Worm (Caenorhabditis elegans) whole organism, late embryonic: ENCODE measurements around the gene ugt-47.
A peak's percentile ranks its signal among the peaks of the same experiment; 100 is the strongest.

Experiments
- C08G9.2 ChIP-seq: sonication (generic microtip); optimal IDR thresholded peaks from 2 replicates; lab custom pipeline; 2016; ENCODE audit warnings: mild to moderate bottlenecking, missing genetic modification characterization, moderate library complexity, missing compliant biosample characterization
- C38D4.7 ChIP-seq: fragments of 200-800 bp; sonication (Bioruptor generic); optimal IDR thresholded peaks from 2 replicates; lab custom pipeline; 2018; ENCODE audit warnings: mild to moderate bottlenecking, missing genetic modification characterization, moderate library complexity, missing compliant biosample characterization
- Y22D7AL.16 ChIP-seq: sonication (generic microtip); optimal IDR thresholded peaks from 2 replicates; lab custom pipeline; 2016; ENCODE audit warnings: missing genetic modification characterization, missing compliant biosample characterization
- ama-1 ChIP-seq: fragments of 150-350 bp; optimal IDR thresholded peaks from 2 replicates; lab custom pipeline; 2014
- ceh-14 ChIP-seq: sonication (generic microtip); optimal IDR thresholded peaks from 2 replicates; lab custom pipeline; 2016; ENCODE audit warnings: missing genotype, missing genetic modification characterization, missing compliant biosample characterization
- ceh-18 ChIP-seq: sonication (generic microtip); optimal IDR thresholded peaks from 2 replicates; lab custom pipeline; 2016; ENCODE audit warnings: missing genetic modification characterization, missing compliant biosample characterization
- ceh-19 ChIP-seq: fragments of 200-800 bp; sonication (Bioruptor generic); optimal IDR thresholded peaks from 2 replicates; lab custom pipeline; 2018; ENCODE audit warnings: mild to moderate bottlenecking, missing genetic modification characterization, missing compliant biosample characterization
- ceh-2 ChIP-seq: sonication (generic microtip); optimal IDR thresholded peaks from 2 replicates; lab custom pipeline; 2016; ENCODE audit warnings: missing genotype, missing genetic modification characterization, missing compliant biosample characterization
- ceh-22 ChIP-seq: sonication (generic microtip); optimal IDR thresholded peaks from 2 replicates; lab custom pipeline; 2017; ENCODE audit warnings: missing biosample characterization, missing genetic modification characterization
- ceh-34 ChIP-seq: sonication (generic microtip); optimal IDR thresholded peaks from 2 replicates; lab custom pipeline; 2016; ENCODE audit warnings: mild to moderate bottlenecking, missing genetic modification characterization, missing compliant biosample characterization
- ceh-9 ChIP-seq: sonication (generic microtip); optimal IDR thresholded peaks from 2 replicates; lab custom pipeline; 2016; ENCODE audit warnings: mild to moderate bottlenecking, missing genetic modification characterization, inconsistent platforms, missing compliant biosample characterization
- dve-1 ChIP-seq: sonication (generic microtip); optimal IDR thresholded peaks from 2 replicates; lab custom pipeline; 2017; ENCODE audit warnings: antibody characterized with exemption, mild to moderate bottlenecking, missing genetic modification characterization, missing compliant biosample characterization
- elt-2 ChIP-seq: sonication (generic microtip); optimal IDR thresholded peaks from 2 replicates; lab custom pipeline; 2016; ENCODE audit warnings: missing genetic modification reagents, missing genetic modification characterization, missing compliant biosample characterization
- elt-4 ChIP-seq: sonication (generic microtip); optimal IDR thresholded peaks from 2 replicates; lab custom pipeline; 2016; ENCODE audit warnings: missing genetic modification characterization, missing compliant biosample characterization
- eyg-1 ChIP-seq: sonication (generic microtip); optimal IDR thresholded peaks from 2 replicates; lab custom pipeline; 2016; ENCODE audit warnings: missing genotype, missing genetic modification characterization, missing compliant biosample characterization
- fax-1 ChIP-seq: sonication (generic microtip); optimal IDR thresholded peaks from 2 replicates; lab custom pipeline; 2016; ENCODE audit warnings: missing genotype, missing genetic modification characterization, missing compliant biosample characterization
- hlh-30 ChIP-seq: sonication (generic microtip); optimal IDR thresholded peaks from 2 replicates; lab custom pipeline; 2017; ENCODE audit warnings: antibody characterized with exemption, missing genetic modification characterization, missing compliant biosample characterization; ENCODE audit not compliant: insufficient read depth
- madf-2 ChIP-seq: sonication (generic microtip); optimal IDR thresholded peaks from 2 replicates; lab custom pipeline; 2017; ENCODE audit warnings: missing genetic modification characterization, missing compliant biosample characterization
- mec-3 ChIP-seq: sonication (generic microtip); optimal IDR thresholded peaks from 2 replicates; lab custom pipeline; 2016; ENCODE audit warnings: borderline replicate concordance, missing genetic modification characterization, missing compliant biosample characterization
- nhr-11 ChIP-seq: fragments of 150-350 bp; optimal IDR thresholded peaks from 2 replicates; lab custom pipeline; 2014; ENCODE audit warnings: missing biosample characterization, missing genetic modification characterization
- npax-4 ChIP-seq: sonication (generic microtip); optimal IDR thresholded peaks from 2 replicates; lab custom pipeline; 2016; ENCODE audit warnings: missing genetic modification characterization, missing compliant biosample characterization
- pha-2 ChIP-seq: sonication (generic microtip); optimal IDR thresholded peaks from 2 replicates; lab custom pipeline; 2017; ENCODE audit warnings: mild to moderate bottlenecking, missing genetic modification characterization, missing compliant biosample characterization
- pqm-1 ChIP-seq: sonication (generic microtip); optimal IDR thresholded peaks from 2 replicates; lab custom pipeline; 2016; ENCODE audit warnings: missing genetic modification characterization, missing compliant biosample characterization
- sox-2 ChIP-seq: fragments of 200-800 bp; sonication (Bioruptor generic); IDR thresholded peaks from 2 replicates; pipeline ENCODE4 v1.3.6; 2022; ENCODE audit warnings: missing genetic modification reagents, missing genetic modification characterization, missing compliant biosample characterization
- tbx-2 ChIP-seq: sonication (generic microtip); optimal IDR thresholded peaks from 2 replicates; lab custom pipeline; 2016; ENCODE audit warnings: missing genetic modification characterization, missing compliant biosample characterization
- unc-3 ChIP-seq, 2 experiments: fragments of 200-800 bp in 1 of 2; sonication (Bioruptor generic) in 1 of 2; sonication (generic microtip) in 1 of 2; conservative IDR thresholded peaks in 1 of 2; optimal IDR thresholded peaks in 1 of 2; 2 replicates each; pipeline versions ENCODE4 v1.3.6 to Lab custom; 2016 to 2022; ENCODE audit warnings: missing compliant biosample characterization in 2 of 2, missing genetic modification characterization in 2 of 2, missing genetic modification reagents in 1 of 2
- unc-42 ChIP-seq: sonication (generic microtip); optimal IDR thresholded peaks from 2 replicates; lab custom pipeline; 2016; ENCODE audit warnings: missing genotype, missing genetic modification characterization, missing compliant biosample characterization
- unc-86 ChIP-seq: sonication (generic microtip); optimal IDR thresholded peaks from 2 replicates; lab custom pipeline; 2016; ENCODE audit warnings: missing genetic modification characterization, missing compliant biosample characterization
- zip-5 ChIP-seq: sonication (generic microtip); optimal IDR thresholded peaks from 2 replicates; lab custom pipeline; 2016; ENCODE audit warnings: missing genetic modification characterization, missing compliant biosample characterization

Gene ugt-47

ce11 chrV:10098429-10098828 lies at the start of gene ugt-47:
Gene ugt-47, minus strand, starts transcription at chrV:10098597.
- TF ChIP-seq C38D4.7 (GFP tag; lab: Kevin White, UChicago) (no peak), npax-4 (tag; lab: Kevin White, UChicago) (no peak), dve-1 (tag; lab: Kevin White, UChicago) (no peak), tbx-2 (tag; lab: Kevin White, UChicago) (no peak), zip-5 (no peak), nhr-11 (tag; lab: Kevin White, UChicago) (no peak), C08G9.2 (no peak), mec-3 (tag; lab: Kevin White, UChicago) (no peak), unc-3 (GFP tag; conservative IDR thresholded peaks at IDR 0.05; lab: Robert Waterston, UW) (no peak), unc-3 (tag; optimal IDR thresholded peaks at IDR 0.05; lab: Kevin White, UChicago) (no peak)
- TF ChIP-seq, all 69 proteins: peak for 0

DNA sequence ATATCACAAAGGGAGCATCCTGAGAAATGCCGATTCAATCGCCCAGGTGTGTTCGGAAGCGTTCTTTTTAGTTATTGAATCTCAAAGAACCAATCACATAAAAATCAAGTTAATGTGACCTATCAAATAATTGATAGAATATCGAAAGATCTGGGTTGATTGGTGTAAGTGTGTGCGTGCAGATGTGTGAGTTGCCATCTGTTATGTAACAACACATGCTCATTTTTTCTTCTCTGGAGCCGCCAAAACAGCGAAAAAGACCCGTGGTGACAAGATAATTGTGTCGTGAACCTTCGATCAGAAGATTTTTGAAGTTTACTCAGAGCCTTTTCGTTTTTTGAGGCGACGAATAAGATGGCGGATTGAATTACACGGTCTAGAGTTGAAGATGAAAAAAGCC lies 48.4 kb upstream of the ugt-47 start:
- TF ChIP-seq sox-2 (GFP tag; lab: Robert Waterston, UW) (no peak), ceh-18 (tag; lab: Kevin White, UChicago) (peak; percentile 60), pha-2 (tag; lab: Kevin White, UChicago) (no peak)
- TF ChIP-seq, all 69 proteins: peak for 1

- TF ChIP-seq hlh-30 (no peak), tbx-2 (tag; lab: Kevin White, UChicago) (no peak), sox-2 (GFP tag; lab: Robert Waterston, UW) (no peak), ceh-14 (no peak), madf-2 (tag; lab: Kevin White, UChicago) (no peak), ceh-9 (tag; lab: Kevin White, UChicago) (no peak), elt-4 (tag; lab: Kevin White, UChicago) (no peak), ceh-34 (tag; lab: Kevin White, UChicago) (no peak), unc-42 (tag; lab: Kevin White, UChicago) (no peak)
These were observed 47.3 kb upstream of the ugt-47 start, which contains the start of gene C51E3.9 for ce11 chrV:10145653-10146052. Gene C51E3.9, plus strand, starts transcription at chrV:10145953.

ce11 chrV:10134077-10134693 lies 35.8 kb upstream of the ugt-47 start, which contains the start of the genes C08B6.18, wdr-20 and C08B6.8:
Gene C08B6.18, minus strand, starts transcription at chrV:10134127.
Gene wdr-20, minus strand, starts transcription at chrV:10134158.
Gene C08B6.8, plus strand, starts transcription at chrV:10134643.
- TF ChIP-seq Y22D7AL.16 (tag; lab: Kevin White, UChicago), result no peak
- peak; percentile 4 for TF ChIP-seq unc-42 (tag; lab: Kevin White, UChicago)

- no peak for TF ChIP-seq unc-86 (tag; lab: Kevin White, UChicago)
- TF ChIP-seq eyg-1, result no peak
- no peak for TF ChIP-seq pqm-1 (tag; lab: Kevin White, UChicago)
- no peak for TF ChIP-seq ama-1
- TF ChIP-seq ceh-9 (tag; lab: Kevin White, UChicago), result no peak
- no peak for TF ChIP-seq ceh-22
- no peak for TF ChIP-seq elt-2
- no peak for TF ChIP-seq ceh-19 (GFP tag; lab: Kevin White, UChicago)
These were observed 34.9 kb upstream of the ugt-47 start for ce11 chrV:10133277-10133676.

DNA sequence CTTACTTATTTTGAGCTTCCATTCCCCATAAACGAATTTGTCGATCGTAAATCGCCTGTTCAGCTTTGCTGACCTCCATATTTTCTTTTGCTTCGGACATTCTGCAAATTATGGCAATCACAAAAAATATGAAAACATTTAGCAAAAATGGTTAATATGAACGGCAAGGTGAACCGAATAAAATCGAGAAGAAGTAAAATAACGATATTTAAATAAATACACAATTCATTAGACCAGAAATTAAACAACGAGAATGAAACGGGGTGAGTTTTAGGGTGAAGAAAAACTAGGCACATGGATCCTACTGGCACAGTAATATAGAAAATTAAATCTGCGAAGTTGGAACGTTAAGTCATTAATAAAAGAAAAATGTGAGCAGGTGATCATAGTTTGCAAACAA lies 31.8 kb upstream of the ugt-47 start, which contains the start of gene aos-1:
aos-1 (minus strand) TSS at position 101 of the 400 bp plus-strand sequence.
- TF ChIP-seq fax-1 (tag; lab: Kevin White, UChicago) (no peak), ceh-2 (tag; lab: Kevin White, UChicago) (no peak), eyg-1 (no peak)
